Worm (Caenorhabditis elegans): Measurements from ENCODE around the gene F17C8.9.

DNA sequence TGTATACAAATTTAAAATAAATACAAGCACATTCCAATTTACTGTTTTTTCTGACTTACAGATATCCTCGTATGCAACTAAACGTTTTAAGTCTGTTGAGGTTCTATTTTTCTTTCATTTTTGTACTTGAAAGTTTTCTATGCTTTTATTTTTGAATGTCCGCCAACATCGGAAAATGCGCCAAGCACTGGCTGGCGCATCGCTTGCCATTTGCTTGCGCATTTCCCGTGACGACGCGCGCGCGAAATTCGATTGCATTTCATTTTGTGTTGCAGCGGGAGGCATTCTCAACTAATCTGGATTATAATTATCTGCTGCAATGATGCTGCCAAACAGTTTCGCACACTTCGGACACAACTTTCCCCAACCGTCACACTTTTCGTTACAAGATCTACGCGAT, 22.8 kb downstream of the F17C8.9 start, which contains the start of gene fbxl-2:
- TF ChIP-seq pes-1 (GFP tag; IDR thresholded peaks at IDR 0.05) (no peak), F13C5.2 (tag; optimal IDR thresholded peaks at IDR 0.05) (peak; percentile 94), tbx-11 (GFP tag; IDR thresholded peaks at IDR 0.05) (peak; percentile 56; the same call in 1 of the 2 replicates), tra-4 (tag; optimal IDR thresholded peaks at IDR 0.05) (no peak), flt-1 (GFP tag; IDR thresholded peaks at IDR 0.05) (peak; percentile 80; the same call in 1 of the 2 replicates), ama-1 (optimal IDR thresholded peaks at IDR 0.05) (no peak)
